Fruit fly (Drosophila melanogaster): ENCODE data around the gene PyK.

The PyK gene

DNA sequence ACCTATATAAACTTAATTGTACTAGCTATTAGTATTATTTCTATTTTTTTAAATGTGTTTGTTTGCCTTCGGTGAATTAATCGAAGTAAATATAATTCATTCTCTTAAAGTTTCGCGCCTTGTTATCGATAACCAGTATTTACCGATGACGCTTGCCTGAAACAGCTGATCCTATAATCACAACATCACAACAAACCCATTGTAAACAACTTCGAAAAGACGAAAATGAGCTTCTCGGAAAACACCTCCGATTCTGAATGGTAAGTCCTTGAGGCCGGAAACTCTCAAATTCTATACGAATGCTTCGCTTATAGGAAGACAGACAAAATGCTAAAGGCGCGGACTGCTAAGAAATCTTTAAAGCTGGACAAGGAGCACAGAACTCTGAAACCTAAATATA, 12.6 kb downstream of the PyK start, which contains the start of gene CG34149 (continued):
- TF ChIP-seq Bgb (GFP tag; IDR thresholded peaks at IDR 0.05; ENCODE audit: partially characterized antibody) (peak; percentile 33; the same call in 1 of the 2 replicates), Sry-δ (GFP tag; optimal IDR thresholded peaks at IDR 0.05) (peak; percentile 22), MBD-R2 (GFP tag; IDR thresholded peaks at IDR 0.05) (peak; percentile 53), Dref (GFP tag; IDR thresholded peaks at IDR 0.05) (peak; percentile 63), ham (GFP tag; IDR thresholded peaks at IDR 0.05) (no peak), row (GFP tag; IDR thresholded peaks at IDR 0.05) (no peak), Dp (GFP tag; optimal IDR thresholded peaks at IDR 0.05) (peak; percentile 79), BEAF-32 (GFP tag; optimal IDR thresholded peaks at IDR 0.05) (peak; percentile 31), bbx (GFP tag; IDR thresholded peaks at IDR 0.05; ENCODE audit: partially characterized antibody) (peak; percentile 61), stwl (tag; optimal IDR thresholded peaks at IDR 0.05) (peak; percentile 48), sna (GFP tag; IDR thresholded peaks at IDR 0.05; ENCODE audit: partially characterized antibody) (peak; percentile 47), Antp (GFP tag; optimal IDR thresholded peaks at IDR 0.05) (no peak), Scr (GFP tag; IDR thresholded peaks at IDR 0.05; ENCODE audit: partially characterized antibody) (peak; percentile 59), CG18764 (GFP tag; optimal IDR thresholded peaks at IDR 0.05) (no peak)

- TF ChIP-seq hb (GFP tag; IDR thresholded peaks at IDR 0.05; ENCODE audit: partially characterized antibody) (peak; percentile 82), CG11398 (GFP tag; optimal IDR thresholded peaks at IDR 0.05) (no peak), amos (GFP tag; IDR thresholded peaks at IDR 0.05; ENCODE audit: partially characterized antibody) (peak; percentile 77), CG12236 (GFP tag; optimal IDR thresholded peaks at IDR 0.05) (no peak), CG4404 (GFP tag; IDR thresholded peaks at IDR 0.05) (no peak), lilli (GFP tag; optimal IDR thresholded peaks at IDR 0.05) (no peak), CG12299 (tag; optimal IDR thresholded peaks at IDR 0.05) (no peak), CG2889 (GFP tag; IDR thresholded peaks at IDR 0.05) (no peak), emc (GFP tag; optimal IDR thresholded peaks at IDR 0.05) (no peak), CG34376 (GFP tag; optimal IDR thresholded peaks at IDR 0.05) (no peak), dimm (GFP tag; IDR thresholded peaks at IDR 0.05) (no peak), CG8765 (GFP tag; IDR thresholded peaks at IDR 0.05) (no peak), CG2875 (GFP tag; optimal IDR thresholded peaks at IDR 0.05) (no peak), pzg (GFP tag; optimal IDR thresholded peaks at IDR 0.05) (peak; percentile 40), pan (optimal IDR thresholded peaks at IDR 0.05) (no peak), pan (GFP tag; optimal IDR thresholded peaks at IDR 0.05 in 1 of 2, IDR thresholded peaks at IDR 0.05 in 1 of 2) (no peak), abd-A (tag; optimal IDR thresholded peaks at IDR 0.05) (no peak), B-H1 (GFP tag; IDR thresholded peaks at IDR 0.05) (no peak), ftz-f1 (GFP tag; optimal IDR thresholded peaks at IDR 0.05) (no peak), lov (optimal IDR thresholded peaks at IDR 0.05) (no peak), lov (GFP tag; IDR thresholded peaks at IDR 0.05) (no peak), CG9609 (GFP tag; optimal IDR thresholded peaks at IDR 0.05) (no peak), trh (GFP tag; optimal IDR thresholded peaks at IDR 0.05) (no peak), CG12071 (GFP tag; optimal IDR thresholded peaks at IDR 0.05) (no peak), az2 (GFP tag; optimal IDR thresholded peaks at IDR 0.05) (no peak), sob (GFP tag; IDR thresholded peaks at IDR 0.05) (no peak), toy (GFP tag; IDR thresholded peaks at IDR 0.05) (no peak), jigr1 (GFP tag; IDR thresholded peaks at IDR 0.05) (no peak), CG6272 (GFP tag; IDR thresholded peaks at IDR 0.05) (no peak), CG10366 (GFP tag; IDR thresholded peaks at IDR 0.05) (no peak), CG8924 (tag; optimal IDR thresholded peaks at IDR 0.05) (no peak), Ets97D (GFP tag; optimal IDR thresholded peaks at IDR 0.05) (no peak), peb (GFP tag; IDR thresholded peaks at IDR 0.05) (no peak), HLH3B (GFP tag; IDR thresholded peaks at IDR 0.05) (no peak), unc-4 (GFP tag; IDR thresholded peaks at IDR 0.05; ENCODE audit: partially characterized antibody) (peak; percentile 76), CG14710 (tag; optimal IDR thresholded peaks at IDR 0.05) (peak; percentile 9), Chrac-16 (GFP tag; optimal IDR thresholded peaks at IDR 0.05) (no peak), CG9727 (GFP tag; optimal IDR thresholded peaks at IDR 0.05) (no peak)
Observed at dm6 chr3R:22381077-22381476, 13.7 kb downstream of the PyK start, which contains the start of gene CG43342. Gene CG43342 (plus strand): TSS chr3R:22381340.

Measured in whole organism, embryonic.